Worm (Caenorhabditis elegans) whole organism, L2 larva: Measurements from ENCODE around the gene snr-5.
A peak's percentile ranks its signal among the peaks of the same experiment; 100 is the strongest.

ENCODE experiments used
- C34F6.9 ChIP-seq: fragments of 150-350 bp; optimal IDR thresholded peaks from 2 replicates; lab custom pipeline; 2014; ENCODE audit warnings: missing biosample characterization, missing genetic modification characterization
- F13H6.1 ChIP-seq: sonication (generic microtip); optimal IDR thresholded peaks from 2 replicates; lab custom pipeline; 2016; ENCODE audit warnings: missing genetic modification characterization, missing compliant biosample characterization
- R02D3.7 ChIP-seq: fragments of 150-350 bp; optimal IDR thresholded peaks from 2 replicates; lab custom pipeline; 2014; ENCODE audit warnings: missing biosample characterization, missing genetic modification characterization
- Y55F3AM.14 ChIP-seq: fragments of 200-800 bp; sonication (Bioruptor generic); optimal IDR thresholded peaks from 2 replicates; lab custom pipeline; 2018; ENCODE audit warnings: mild to moderate bottlenecking, missing genetic modification characterization, missing compliant biosample characterization
- ZK546.5 ChIP-seq: sonication (generic microtip); optimal IDR thresholded peaks from 2 replicates; lab custom pipeline; 2017; ENCODE audit warnings: missing biosample characterization, missing genetic modification characterization
- alr-1 ChIP-seq: fragments of 150-350 bp; optimal IDR thresholded peaks from 2 replicates; lab custom pipeline; 2014; ENCODE audit warnings: missing biosample characterization, missing genetic modification characterization
- ama-1 ChIP-seq: fragments of 150-350 bp; optimal IDR thresholded peaks from 2 replicates; lab custom pipeline; 2018; ENCODE audit warnings: inconsistent platforms
- blmp-1 ChIP-seq: sonication (generic microtip); optimal IDR thresholded peaks from 2 replicates; lab custom pipeline; 2017; ENCODE audit warnings: missing genetic modification characterization, mild to moderate bottlenecking, missing compliant biosample characterization, antibody characterized with exemption, moderate library complexity; ENCODE audit not compliant: insufficient read depth
- ceh-16 ChIP-seq: fragments of 150-350 bp; optimal IDR thresholded peaks from 2 replicates; lab custom pipeline; 2014; ENCODE audit warnings: missing biosample characterization, missing genetic modification characterization
- ceh-82 ChIP-seq: fragments of 150-350 bp; optimal IDR thresholded peaks from 2 replicates; lab custom pipeline; 2014; ENCODE audit warnings: missing biosample characterization, missing genetic modification characterization
- crh-2 ChIP-seq: sonication (generic microtip); optimal IDR thresholded peaks from 2 replicates; lab custom pipeline; 2017; ENCODE audit warnings: missing biosample characterization, missing genetic modification characterization
- egl-27 ChIP-seq: sonication (generic microtip); optimal IDR thresholded peaks from 3 replicates; lab custom pipeline; 2017; ENCODE audit warnings: missing biosample characterization, missing genetic modification reagents, missing genetic modification characterization
- elt-1 ChIP-seq: fragments of 150-350 bp; optimal IDR thresholded peaks from 2 replicates; lab custom pipeline; 2014; ENCODE audit warnings: missing biosample characterization, missing genetic modification characterization
- elt-3 ChIP-seq: sonication (generic microtip); optimal IDR thresholded peaks from 2 replicates; lab custom pipeline; 2017; ENCODE audit warnings: missing biosample characterization, missing genetic modification characterization
- gmeb-1 ChIP-seq: fragments of 150-350 bp; optimal IDR thresholded peaks from 2 replicates; lab custom pipeline; 2014; ENCODE audit warnings: missing biosample characterization, missing genetic modification characterization
- lin-11 ChIP-seq: fragments of 150-350 bp; sonication (generic microtip); optimal IDR thresholded peaks from 2 replicates; lab custom pipeline; 2014; ENCODE audit warnings: missing biosample characterization, missing genetic modification characterization, inconsistent platforms, mixed read lengths
- lin-13 ChIP-seq: fragments of 150-350 bp; optimal IDR thresholded peaks from 2 replicates; lab custom pipeline; 2014; ENCODE audit warnings: missing biosample characterization, missing genetic modification reagents, missing genetic modification characterization
- lin-39 ChIP-seq: fragments of 150-350 bp; optimal IDR thresholded peaks from 2 replicates; lab custom pipeline; 2014; ENCODE audit warnings: missing biosample characterization, missing genetic modification reagents, missing genetic modification characterization
- lsy-2 ChIP-seq, 2 experiments: fragments of 150-350 bp in 1 of 2; sonication (generic microtip) in 1 of 2; optimal IDR thresholded peaks; 2 replicates each; lab custom pipeline; 2014 to 2017; ENCODE audit warnings: missing biosample characterization in 2 of 2, missing genetic modification characterization in 2 of 2
- mab-5 ChIP-seq: fragments of 150-350 bp; optimal IDR thresholded peaks from 2 replicates; lab custom pipeline; 2014; ENCODE audit warnings: missing biosample characterization, missing genetic modification characterization
- mbf-1 ChIP-seq: sonication (generic microtip); optimal IDR thresholded peaks from 2 replicates; lab custom pipeline; 2017; ENCODE audit warnings: missing biosample characterization, missing genetic modification characterization
- mdl-1 ChIP-seq, 2 experiments: fragments of 150-350 bp in 1 of 2; sonication (generic microtip) in 1 of 2; optimal IDR thresholded peaks; 2 replicates each; lab custom pipeline; 2017; ENCODE audit warnings: missing biosample characterization in 2 of 2, missing genetic modification characterization in 2 of 2
- nhr-10 ChIP-seq: sonication (generic microtip); optimal IDR thresholded peaks from 2 replicates; lab custom pipeline; 2017; ENCODE audit warnings: missing biosample characterization, missing genetic modification characterization
- nhr-11 ChIP-seq: fragments of 150-350 bp; optimal IDR thresholded peaks from 2 replicates; lab custom pipeline; 2014; ENCODE audit warnings: missing biosample characterization, missing genetic modification characterization
- nhr-12 ChIP-seq: fragments of 150-350 bp; optimal IDR thresholded peaks from 2 replicates; lab custom pipeline; 2014; ENCODE audit warnings: missing biosample characterization, missing genetic modification characterization
- nhr-129 ChIP-seq: fragments of 150-350 bp; optimal IDR thresholded peaks from 2 replicates; lab custom pipeline; 2014; ENCODE audit warnings: missing biosample characterization, missing genetic modification characterization
- nhr-21 ChIP-seq: fragments of 150-350 bp; optimal IDR thresholded peaks from 2 replicates; lab custom pipeline; 2014; ENCODE audit warnings: missing biosample characterization, missing genetic modification characterization
- nhr-23 ChIP-seq: fragments of 150-350 bp; optimal IDR thresholded peaks from 2 replicates; lab custom pipeline; 2014; ENCODE audit warnings: missing biosample characterization, missing genetic modification reagents, missing genetic modification characterization
- nhr-25 ChIP-seq: fragments of 150-350 bp; sonication (generic microtip); optimal IDR thresholded peaks from 3 replicates; lab custom pipeline; 2014; ENCODE audit warnings: missing biosample characterization, missing genetic modification characterization
- nhr-6 ChIP-seq: fragments of 150-350 bp; optimal IDR thresholded peaks from 2 replicates; lab custom pipeline; 2014; ENCODE audit warnings: missing biosample characterization, missing genetic modification characterization
- nhr-77 ChIP-seq: fragments of 150-350 bp; optimal IDR thresholded peaks from 2 replicates; lab custom pipeline; 2014; ENCODE audit warnings: missing biosample characterization, missing genetic modification characterization
- peb-1 ChIP-seq: fragments of 150-350 bp; optimal IDR thresholded peaks from 2 replicates; lab custom pipeline; 2014; ENCODE audit warnings: missing biosample characterization, missing genetic modification characterization
- sem-4 ChIP-seq: fragments of 150-350 bp; optimal IDR thresholded peaks from 2 replicates; lab custom pipeline; 2014; ENCODE audit warnings: missing biosample characterization, missing genetic modification reagents, missing genetic modification characterization
- skn-1 ChIP-seq: sonication (generic microtip); optimal IDR thresholded peaks from 2 replicates; lab custom pipeline; 2017; ENCODE audit warnings: missing biosample characterization, missing genetic modification characterization
- sma-9 ChIP-seq, 2 experiments: fragments of 150-350 bp in 1 of 2; sonication (generic microtip) in 1 of 2; optimal IDR thresholded peaks; 2 replicates each; lab custom pipeline; 2014 to 2016; ENCODE audit warnings: missing genetic modification characterization in 2 of 2, mild to moderate bottlenecking in 1 of 2, missing biosample characterization in 1 of 2, missing compliant biosample characterization in 1 of 2, missing genetic modification reagents in 1 of 2, moderate library complexity in 1 of 2
- unc-39 ChIP-seq: fragments of 150-350 bp; optimal IDR thresholded peaks from 2 replicates; lab custom pipeline; 2014; ENCODE audit warnings: missing biosample characterization, missing genetic modification characterization
- unc-55 ChIP-seq: fragments of 150-350 bp; sonication (generic microtip); optimal IDR thresholded peaks from 3 replicates; lab custom pipeline; 2014; ENCODE audit warnings: missing biosample characterization, missing genetic modification reagents, missing genetic modification characterization
- unc-62 ChIP-seq: fragments of 150-350 bp; optimal IDR thresholded peaks from 2 replicates; lab custom pipeline; 2014; ENCODE audit warnings: missing biosample characterization, missing genetic modification reagents, missing genetic modification characterization
- zag-1 ChIP-seq: fragments of 150-350 bp; optimal IDR thresholded peaks from 2 replicates; lab custom pipeline; 2014; ENCODE audit warnings: missing biosample characterization, missing genetic modification characterization
- ztf-11 ChIP-seq: sonication (generic microtip); optimal IDR thresholded peaks from 2 replicates; lab custom pipeline; 2017; ENCODE audit warnings: missing biosample characterization, missing genetic modification characterization
- ztf-4 ChIP-seq: fragments of 150-350 bp; optimal IDR thresholded peaks from 2 replicates; lab custom pipeline; 2014; ENCODE audit warnings: missing biosample characterization, missing genetic modification characterization

The snr-5 gene

DNA sequence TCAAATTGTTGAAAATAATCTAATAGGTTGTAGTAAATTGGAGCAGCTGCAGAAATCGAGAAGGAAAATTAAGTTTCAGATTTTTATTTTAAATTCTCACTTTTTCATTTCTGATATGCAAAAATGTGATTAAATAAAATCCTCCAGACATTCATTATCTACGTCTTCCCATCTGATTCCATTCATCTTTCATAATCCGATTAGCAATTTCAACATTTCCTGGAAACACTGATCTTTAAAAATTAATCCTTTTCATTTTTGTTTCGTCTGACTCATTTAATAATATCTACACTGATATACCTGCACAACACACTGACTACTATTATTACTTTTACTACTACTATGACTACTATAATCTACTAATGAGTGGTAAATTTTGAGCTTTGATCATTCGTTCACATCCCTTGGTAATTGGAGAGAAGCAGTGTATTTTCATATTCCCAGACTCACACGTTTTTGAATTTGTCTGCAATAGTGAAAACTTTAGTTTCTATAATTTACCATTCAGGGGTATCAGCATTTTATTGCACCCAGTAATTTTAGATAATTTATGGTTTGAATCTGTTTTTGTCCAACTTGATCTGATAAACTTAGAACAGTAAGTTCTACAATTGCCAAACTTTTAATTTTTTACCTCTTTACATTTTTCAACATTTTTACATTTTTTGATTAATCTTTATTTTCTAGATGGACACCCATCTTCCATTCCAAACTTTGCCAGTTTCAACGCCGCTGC lies 22.8 kb upstream of the snr-5 start, which contains the start of gene ceh-23:
Gene ceh-23, plus strand, starts transcription at position 686 of the 736 bp plus-strand sequence.
- TF ChIP-seq nhr-25 (tag; lab: Kevin White, UChicago) = no peak
- peak; percentile 1 for TF ChIP-seq sma-9 (GFP tag; optimal IDR thresholded peaks at IDR 0.05; lab: Kevin White, UChicago)
- no peak for TF ChIP-seq sma-9 (tag; optimal IDR thresholded peaks at IDR 0.05; lab: Kevin White, UChicago)

DNA sequence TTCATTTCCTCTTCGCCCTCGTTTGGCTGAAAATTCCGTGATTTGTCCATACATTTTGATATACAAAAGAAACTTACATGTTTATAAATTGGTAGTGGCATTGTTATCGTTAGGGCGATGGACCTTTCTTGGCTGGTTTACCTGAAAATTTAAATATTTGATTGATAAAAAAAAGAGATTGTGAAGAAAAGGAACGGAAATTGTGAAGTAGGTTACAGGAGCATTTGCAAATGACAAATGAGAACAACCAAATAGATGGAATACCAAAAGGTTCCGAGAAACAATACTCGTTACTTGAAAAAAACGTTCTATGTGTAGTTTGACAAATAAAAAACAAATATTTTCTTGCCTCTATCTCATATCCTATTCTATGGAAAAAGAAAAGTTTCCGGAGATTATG lies 18.3 kb upstream of the snr-5 start, which contains the start of gene ZK652.8:
Gene ZK652.8, minus strand, starts transcription at position 101 of the 400 bp plus-strand sequence.
- TF ChIP-seq F13H6.1 (tag; lab: Kevin White, UChicago) (no peak), sma-9 (GFP tag; optimal IDR thresholded peaks at IDR 0.05; lab: Kevin White, UChicago) (no peak), sma-9 (tag; optimal IDR thresholded peaks at IDR 0.05; lab: Kevin White, UChicago) (no peak), lsy-2 (tag; optimal IDR thresholded peaks at IDR 0.05; lab: Kevin White, UChicago) (no peak), nhr-10 (tag; lab: Kevin White, UChicago) (no peak), R02D3.7 (tag; lab: Kevin White, UChicago) (no peak), nhr-11 (tag; lab: Kevin White, UChicago) (no peak), alr-1 (tag; lab: Kevin White, UChicago) (no peak), ceh-82 (tag; lab: Kevin White, UChicago) (no peak), ztf-11 (tag; lab: Kevin White, UChicago) (no peak), peb-1 (tag; lab: Kevin White, UChicago) (no peak), nhr-21 (tag; lab: Kevin White, UChicago) (no peak), ceh-16 (tag; lab: Kevin White, UChicago) (no peak), mab-5 (tag; lab: Kevin White, UChicago) (no peak), nhr-77 (tag; lab: Kevin White, UChicago) (no peak)

DNA sequence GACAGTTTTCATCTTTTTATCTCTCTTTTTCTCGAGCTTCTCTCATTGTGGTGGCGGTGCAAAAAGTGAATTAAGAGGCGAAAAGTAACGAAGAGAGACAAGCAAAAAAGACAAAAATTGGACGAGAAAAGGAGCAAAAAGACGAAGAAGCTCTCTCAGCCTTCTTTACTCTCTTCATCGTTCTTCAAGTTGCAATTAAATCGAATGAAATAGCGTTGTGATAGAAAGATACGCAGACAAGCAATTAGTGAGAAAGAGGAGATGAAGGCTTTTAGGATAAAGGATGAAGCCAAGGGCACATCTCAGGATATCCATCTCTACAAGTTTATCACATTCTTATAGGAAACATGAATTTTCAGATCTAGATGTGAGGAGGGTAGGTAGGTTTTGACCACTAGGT lies 13.7 kb upstream of the snr-5 start:
- no peak for TF ChIP-seq ama-1
- no peak for TF ChIP-seq F13H6.1 (tag; lab: Kevin White, UChicago)
- TF ChIP-seq nhr-25 (tag; lab: Kevin White, UChicago) = no peak
- peak; percentile 31 for TF ChIP-seq nhr-129
- TF ChIP-seq unc-39 (tag; lab: Kevin White, UChicago) = no peak
- peak; percentile 25 for TF ChIP-seq lin-39
- TF ChIP-seq unc-62 (GFP tag; lab: Kevin White, UChicago) = no peak
- peak in 1 of 2 experiments; percentile 17 for TF ChIP-seq lsy-2 (tag; optimal IDR thresholded peaks at IDR 0.05; lab: Kevin White, UChicago)
- TF ChIP-seq C34F6.9 (tag; lab: Kevin White, UChicago) = peak; percentile 50
- no peak for TF ChIP-seq gmeb-1 (tag; lab: Kevin White, UChicago)
- TF ChIP-seq sma-9 (GFP tag; optimal IDR thresholded peaks at IDR 0.05; lab: Kevin White, UChicago) = peak; percentile 9
- TF ChIP-seq sma-9 (tag; optimal IDR thresholded peaks at IDR 0.05; lab: Kevin White, UChicago) = no peak
- TF ChIP-seq, all 48 proteins: peak for 5

DNA sequence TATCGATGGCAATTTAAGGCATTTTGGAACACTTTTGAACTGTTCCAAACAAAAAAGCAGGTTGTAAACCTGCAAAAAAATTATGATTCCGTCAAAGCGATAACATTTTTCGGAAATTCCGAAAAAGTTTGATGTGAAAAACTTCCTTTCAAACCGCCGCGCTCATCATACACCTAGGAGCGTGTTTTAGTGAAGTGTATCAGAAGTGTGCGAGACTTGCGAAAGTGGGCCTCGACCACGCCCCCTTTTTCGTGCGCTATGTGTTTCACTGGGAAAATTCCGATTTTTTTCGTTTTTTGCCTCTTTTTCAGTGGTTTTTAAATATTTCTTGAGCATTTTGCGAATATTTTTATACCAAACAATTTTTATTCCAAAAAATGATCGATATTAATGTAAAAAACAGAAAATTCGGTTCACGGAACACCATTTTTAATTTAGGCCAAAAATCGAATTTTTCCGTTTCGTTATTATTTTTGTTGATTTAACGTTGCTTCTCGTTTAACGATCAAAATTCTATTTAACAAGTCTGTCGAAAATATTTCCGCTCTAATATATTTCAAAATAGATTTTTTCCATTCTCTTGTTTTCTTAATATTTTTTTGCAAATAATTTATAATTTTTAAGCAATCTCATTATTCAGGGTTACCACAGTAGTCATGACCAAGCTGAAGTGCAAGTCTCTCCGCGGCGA lies 7.2 kb upstream of the snr-5 start, which contains the start of gene rpl-35:
Gene rpl-35, plus strand, starts transcription at position 641 of the 691 bp plus-strand sequence.
- TF ChIP-seq nhr-10 (tag; lab: Kevin White, UChicago) (peak; percentile 94), F13H6.1 (tag; lab: Kevin White, UChicago) (peak; percentile 100), lsy-2 (tag; optimal IDR thresholded peaks at IDR 0.05; lab: Kevin White, UChicago) (peak; percentile 98 to 99), ama-1 (peak; percentile 93), ztf-4 (tag; lab: Kevin White, UChicago) (peak; percentile 100), mdl-1 (tag; optimal IDR thresholded peaks at IDR 0.05; lab: Kevin White, UChicago) (peak; percentile 51 to 96), mab-5 (tag; lab: Kevin White, UChicago) (peak; percentile 98), egl-27 (peak; percentile 99), Y55F3AM.14 (GFP tag; lab: Kevin White, UChicago) (peak; percentile 99), nhr-21 (tag; lab: Kevin White, UChicago) (peak; percentile 100), nhr-12 (tag; lab: Kevin White, UChicago) (peak; percentile 72), R02D3.7 (tag; lab: Kevin White, UChicago) (peak; percentile 88), nhr-25 (tag; lab: Kevin White, UChicago) (peak; percentile 100), nhr-6 (tag; lab: Kevin White, UChicago) (peak; percentile 100), lin-13 (peak; percentile 99), blmp-1 (tag; lab: Kevin White, UChicago) (peak; percentile 97), ZK546.5 (tag; lab: Kevin White, UChicago) (peak; percentile 94), lin-11 (tag; lab: Kevin White, UChicago) (peak; percentile 100), unc-55 (peak; percentile 100), crh-2 (tag; lab: Kevin White, UChicago) (peak; percentile 100), elt-3 (tag; lab: Kevin White, UChicago) (no peak), ceh-16 (tag; lab: Kevin White, UChicago) (peak; percentile 100), unc-62 (GFP tag; lab: Kevin White, UChicago) (peak; percentile 96), zag-1 (peak; percentile 99), alr-1 (tag; lab: Kevin White, UChicago) (no peak), elt-1 (tag; lab: Kevin White, UChicago) (peak; percentile 69), skn-1 (peak; percentile 98), mbf-1 (tag; lab: Kevin White, UChicago) (peak; percentile 66), ceh-82 (tag; lab: Kevin White, UChicago) (peak; percentile 98), nhr-23 (tag; lab: Kevin White, UChicago) (peak; percentile 15), sem-4 (tag; lab: Kevin White, UChicago) (peak; percentile 100)
